Worm (Caenorhabditis elegans) whole organism, late embryonic: ENCODE measurements around the gene ZC513.14.
A peak's percentile ranks its signal among the peaks of the same experiment; 100 is the strongest.

Experiments used
- fkh-10 ChIP-seq: fragments of 150-350 bp; optimal IDR thresholded peaks from 2 replicates; lab custom pipeline; 2014; ENCODE audit warnings: missing biosample characterization, missing genetic modification reagents, missing genetic modification characterization
- nhr-11 ChIP-seq: fragments of 150-350 bp; optimal IDR thresholded peaks from 2 replicates; lab custom pipeline; 2014; ENCODE audit warnings: missing biosample characterization, missing genetic modification characterization
- pag-3 ChIP-seq: sonication (generic microtip); optimal IDR thresholded peaks from 2 replicates; lab custom pipeline; 2016; ENCODE audit warnings: missing compliant biosample characterization, missing genetic modification characterization, borderline replicate concordance

DNA sequence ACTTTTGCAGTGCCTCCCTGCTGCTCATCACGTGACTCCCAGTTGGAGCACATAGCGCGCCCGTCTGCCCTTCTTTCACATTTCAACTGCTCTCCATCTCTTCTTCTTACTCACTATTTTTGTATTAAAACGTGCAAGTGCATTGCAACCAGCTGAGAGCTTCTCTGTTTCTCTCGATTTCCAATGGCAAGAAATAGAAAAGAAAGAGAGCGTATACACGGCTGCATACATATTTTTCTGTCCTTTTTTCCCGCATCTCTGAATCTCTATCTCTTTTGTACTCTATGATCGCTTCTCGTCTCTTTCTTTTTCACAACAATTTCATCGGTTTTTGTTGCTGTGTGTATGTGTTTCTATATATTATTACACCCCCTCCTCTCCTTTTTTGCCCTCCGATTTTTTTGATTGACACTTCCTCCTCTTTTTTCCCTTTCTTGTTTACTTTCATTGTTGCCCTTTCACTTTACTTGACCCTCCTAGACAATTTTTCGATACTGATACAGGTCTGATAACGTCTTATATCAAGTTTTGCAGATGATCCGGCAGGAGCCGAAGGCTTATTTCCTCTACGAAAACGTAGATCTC is 34.8 kb downstream of the ZC513.14 start, which contains the start of gene Y97E10AR.1:
- TF ChIP-seq nhr-11 (tag; lab: Kevin White, UChicago): no peak
- no peak for TF ChIP-seq fkh-10 (GFP tag; lab: Kevin White, UChicago)
- TF ChIP-seq pag-3 (tag; lab: Kevin White, UChicago): peak; percentile 3
